Fruit fly (Drosophila melanogaster): ENCODE measurements around the gene CG12229.

The CG12229 gene

dm6 chr3L:17433555-17433954, 2.7 kb downstream of the CG12229 start, which contains the start of the genes Coq4 and CG32176 (continued):
- TF ChIP-seq CG8359 (GFP tag; optimal IDR thresholded peaks at IDR 0.05; ENCODE audit: borderline replicate concordance): peak; percentile 90
- TF ChIP-seq ara (GFP tag; IDR thresholded peaks at IDR 0.05): peak; percentile 96
- TF ChIP-seq emc (GFP tag; optimal IDR thresholded peaks at IDR 0.05): peak; percentile 95
- peak; percentile 97 for TF ChIP-seq CG8290 (GFP tag; optimal IDR thresholded peaks at IDR 0.05)
- peak; percentile 85 to 99 for TF ChIP-seq CG8290 (tag; optimal IDR thresholded peaks at IDR 0.05)
- TF ChIP-seq pb (GFP tag; optimal IDR thresholded peaks at IDR 0.05): peak; percentile 95
- peak; percentile 100 for TF ChIP-seq Ets65A (GFP tag)
- TF ChIP-seq dimm (GFP tag; IDR thresholded peaks at IDR 0.05): peak; percentile 95
- TF ChIP-seq scrt (GFP tag; optimal IDR thresholded peaks at IDR 0.05): peak; percentile 89
- peak; percentile 97 for TF ChIP-seq ase (GFP tag; IDR thresholded peaks at IDR 0.05)
- TF ChIP-seq insv (GFP tag; optimal IDR thresholded peaks at IDR 0.05): peak in 1 of 2 experiments; percentile 74
- TF ChIP-seq CG10267 (tag; optimal IDR thresholded peaks at IDR 0.05): peak; percentile 91
- peak; percentile 87 for TF ChIP-seq CG11696 (GFP tag; IDR thresholded peaks at IDR 0.05)
- TF ChIP-seq CG6765 (GFP tag; optimal IDR thresholded peaks at IDR 0.05): peak; percentile 95
- peak; percentile 96 for TF ChIP-seq caup (GFP tag; optimal IDR thresholded peaks at IDR 0.05; ENCODE audit: severe bottlenecking)
- TF ChIP-seq CG10321 (GFP tag; IDR thresholded peaks at IDR 0.05): peak; percentile 78
- peak; percentile 98 for TF ChIP-seq Bteb2 (GFP tag; optimal IDR thresholded peaks at IDR 0.05)
- TF ChIP-seq CG12155 (GFP tag; optimal IDR thresholded peaks at IDR 0.05): peak; percentile 98
- TF ChIP-seq cg (GFP tag; optimal IDR thresholded peaks at IDR 0.05): no peak
- TF ChIP-seq CG15601 (tag; optimal IDR thresholded peaks at IDR 0.05): peak; percentile 94
- TF ChIP-seq ewg (GFP tag; optimal IDR thresholded peaks at IDR 0.05): peak; percentile 94
- TF ChIP-seq Hr51 (GFP tag; optimal IDR thresholded peaks at IDR 0.05): peak; percentile 98 to 99
- no peak for TF ChIP-seq Lpt (GFP tag; optimal IDR thresholded peaks at IDR 0.05)
- peak; percentile 98 for TF ChIP-seq otp (GFP tag; IDR thresholded peaks at IDR 0.05)
- peak; percentile 81 for TF ChIP-seq fd102C (GFP tag; optimal IDR thresholded peaks at IDR 0.05)
- peak; percentile 96 for TF ChIP-seq disco-r (GFP tag; optimal IDR thresholded peaks at IDR 0.05)
- peak; percentile 98 for TF ChIP-seq NFAT (GFP tag; IDR thresholded peaks at IDR 0.05)
- TF ChIP-seq CG10565 (GFP tag; optimal IDR thresholded peaks at IDR 0.05): peak; percentile 91
- peak; percentile 90 for TF ChIP-seq TFAM (GFP tag; optimal IDR thresholded peaks at IDR 0.05)
- TF ChIP-seq mirr (GFP tag; optimal IDR thresholded peaks at IDR 0.05): peak; percentile 95
- peak; percentile 62 for TF ChIP-seq bigmax (GFP tag; optimal IDR thresholded peaks at IDR 0.05)
- peak; percentile 97 for TF ChIP-seq zen (tag; optimal IDR thresholded peaks at IDR 0.05)
- TF ChIP-seq CG1233 (GFP tag; optimal IDR thresholded peaks at IDR 0.05): peak; percentile 97
- TF ChIP-seq CG7786 (GFP tag; optimal IDR thresholded peaks at IDR 0.05): peak; percentile 98
- TF ChIP-seq E2f1 (GFP tag; IDR thresholded peaks at IDR 0.05): peak; percentile 98
- peak; percentile 73 to 88 for TF ChIP-seq crp (GFP tag; optimal IDR thresholded peaks at IDR 0.05)
- peak; percentile 95 for TF ChIP-seq gt (GFP tag; IDR thresholded peaks at IDR 0.05)
- peak; percentile 94 for TF ChIP-seq Optix (GFP tag; IDR thresholded peaks at IDR 0.05)
- peak; percentile 91 for TF ChIP-seq CG17802 (tag; optimal IDR thresholded peaks at IDR 0.05)
- TF ChIP-seq CG2678 (tag; optimal IDR thresholded peaks at IDR 0.05): peak; percentile 97
- TF ChIP-seq ham (GFP tag; IDR thresholded peaks at IDR 0.05): peak; percentile 92
- TF ChIP-seq CG3838 (GFP tag; optimal IDR thresholded peaks at IDR 0.05): peak; percentile 96
- peak; percentile 90 for TF ChIP-seq CG18011 (GFP tag; optimal IDR thresholded peaks at IDR 0.05)
- TF ChIP-seq CG7963 (GFP tag; IDR thresholded peaks at IDR 0.05; ENCODE audit: partially characterized antibody): peak; percentile 80
- peak; percentile 93 for TF ChIP-seq psq (GFP tag; optimal IDR thresholded peaks at IDR 0.05)
- TF ChIP-seq CG2875 (GFP tag; optimal IDR thresholded peaks at IDR 0.05): peak; percentile 93
- peak; percentile 86 for TF ChIP-seq Adf1 (GFP tag; IDR thresholded peaks at IDR 0.05)
- peak; percentile 90 for TF ChIP-seq CG17912 (GFP tag; optimal IDR thresholded peaks at IDR 0.05)
- peak; percentile 98 for TF ChIP-seq rib (GFP tag; IDR thresholded peaks at IDR 0.05)
- TF ChIP-seq CG2120 (GFP tag; optimal IDR thresholded peaks at IDR 0.05): peak; percentile 99
- TF ChIP-seq croc (GFP tag; conservative IDR thresholded peaks at IDR 0.05): peak; percentile 95
